Worm (Caenorhabditis elegans) whole organism, mixed stage, embryonic: ENCODE results near the gene ZK938.3.

Experiments
- blmp-1 ChIP-seq: fragments of 150-350 bp; optimal IDR thresholded peaks from 2 replicates; lab custom pipeline; 2014; ENCODE audit warnings: missing biosample characterization, missing genetic modification characterization
- elt-3 ChIP-seq: fragments of 150-350 bp; optimal IDR thresholded peaks from 2 replicates; lab custom pipeline; 2014; ENCODE audit warnings: missing biosample characterization, missing genetic modification characterization
- hlh-1 ChIP-seq: fragments of 150-350 bp; optimal IDR thresholded peaks from 2 replicates; lab custom pipeline; 2014; ENCODE audit warnings: missing biosample characterization, missing genetic modification reagents, missing genetic modification characterization
- lin-32 ChIP-seq: fragments of 200-800 bp; sonication (Bioruptor generic); optimal IDR thresholded peaks from 2 replicates; lab custom pipeline; 2018; ENCODE audit warnings: mild to moderate bottlenecking, missing genetic modification characterization, missing compliant biosample characterization
- lsy-2 ChIP-seq: fragments of 150-350 bp; optimal IDR thresholded peaks from 2 replicates; lab custom pipeline; 2014; ENCODE audit warnings: missing biosample characterization, missing genetic modification characterization
- nhr-12 ChIP-seq: fragments of 150-350 bp; optimal IDR thresholded peaks from 2 replicates; lab custom pipeline; 2014; ENCODE audit warnings: missing biosample characterization, missing genetic modification characterization
- nhr-237 ChIP-seq: fragments of 150-350 bp; optimal IDR thresholded peaks from 2 replicates; lab custom pipeline; 2014; ENCODE audit warnings: missing biosample characterization, missing genetic modification characterization
- nhr-28 ChIP-seq: fragments of 150-350 bp; optimal IDR thresholded peaks from 2 replicates; lab custom pipeline; 2014; ENCODE audit warnings: missing biosample characterization, missing genetic modification characterization
- ztf-11 ChIP-seq: fragments of 150-350 bp; optimal IDR thresholded peaks from 2 replicates; lab custom pipeline; 2014; ENCODE audit warnings: missing biosample characterization, missing genetic modification characterization

ce11 chrII:9874508-9875229, 40.9 kb upstream of the ZK938.3 start, which contains the start of the genes chil-2 and ctsa-3.2:
- TF ChIP-seq nhr-237 (tag; lab: Kevin White, UChicago) = no peak
- no peak for TF ChIP-seq nhr-12 (tag; lab: Kevin White, UChicago)
- no peak for TF ChIP-seq ztf-11 (tag; lab: Kevin White, UChicago)
- TF ChIP-seq lsy-2 (tag; lab: Kevin White, UChicago) = no peak
- no peak for TF ChIP-seq nhr-28 (tag; lab: Kevin White, UChicago)
- TF ChIP-seq lin-32 (GFP tag; lab: Kevin White, UChicago) = no peak
- no peak for TF ChIP-seq blmp-1 (tag; lab: Kevin White, UChicago)
- no peak for TF ChIP-seq hlh-1 (tag; lab: Kevin White, UChicago)
- TF ChIP-seq elt-3 (tag; lab: Kevin White, UChicago) = no peak
